Worm (Caenorhabditis elegans) whole organism, young adult: ENCODE data around the gene F27B10.1.
"Not testable (repeated sequence)": the region's sequence is repeated elsewhere in the genome, so short reads cannot be mapped to it uniquely, and the experiment has no call there.

Experiments
- B0019.2 ChIP-seq: fragments of 200-800 bp; sonication (Bioruptor generic); conservative IDR thresholded peaks from 2 replicates; pipeline ENCODE4 v1.3.6; 2022; ENCODE audit warnings: missing genetic modification reagents, missing genetic modification characterization, missing compliant biosample characterization
- B0261.1 ChIP-seq: sonication (generic microtip); optimal IDR thresholded peaks from 2 replicates; lab custom pipeline; 2016; ENCODE audit warnings: mild to moderate bottlenecking, missing genetic modification characterization, moderate library complexity, missing compliant biosample characterization
- B0336.3 ChIP-seq: fragments of 200-800 bp; sonication (Bioruptor generic); IDR thresholded peaks from 2 replicates; pipeline ENCODE4 v1.3.6; 2022; ENCODE audit warnings: missing genetic modification characterization, missing compliant biosample characterization
- C17E4.6 ChIP-seq: fragments of 200-800 bp; sonication (Bioruptor generic); IDR thresholded peaks from 2 replicates; pipeline ENCODE4 v1.3.6; 2022; ENCODE audit warnings: missing genetic modification reagents, missing genetic modification characterization, missing compliant biosample characterization
- F23B12.7 ChIP-seq: sonication (generic microtip); optimal IDR thresholded peaks from 2 replicates; lab custom pipeline; 2017; ENCODE audit warnings: missing genetic modification characterization, mild to moderate bottlenecking, missing compliant biosample characterization, antibody characterized with exemption, moderate library complexity; ENCODE audit not compliant: insufficient read depth
- F37B4.10 ChIP-seq: fragments of 200-800 bp; sonication (Bioruptor generic); IDR thresholded peaks from 2 replicates; pipeline ENCODE4 v1.3.6; 2022; ENCODE audit warnings: missing genetic modification characterization, missing compliant biosample characterization
- F52B5.7 ChIP-seq: sonication (generic microtip); optimal IDR thresholded peaks from 2 replicates; lab custom pipeline; 2016; ENCODE audit warnings: mild to moderate bottlenecking, missing genetic modification characterization, missing compliant biosample characterization
- K11D2.4 ChIP-seq: fragments of 200-800 bp; sonication (Bioruptor generic); IDR thresholded peaks from 2 replicates; pipeline ENCODE4 v1.3.6; 2022; ENCODE audit warnings: missing genetic modification reagents, missing genetic modification characterization, missing compliant biosample characterization
- K12H6.12 ChIP-seq: fragments of 200-800 bp; sonication (Bioruptor generic); optimal IDR thresholded peaks from 2 replicates; lab custom pipeline; 2018; ENCODE audit warnings: mild to moderate bottlenecking, missing genetic modification characterization, missing compliant biosample characterization
- T26A5.8 ChIP-seq: sonication (generic microtip); optimal IDR thresholded peaks from 2 replicates; lab custom pipeline; 2016; ENCODE audit warnings: missing genetic modification characterization, missing compliant biosample characterization
- Y79H2A.3 ChIP-seq: fragments of 200-800 bp; sonication (Bioruptor generic); conservative IDR thresholded peaks from 2 replicates; pipeline ENCODE4 v1.3.6; 2022; ENCODE audit warnings: missing genetic modification reagents, missing genetic modification characterization, missing compliant biosample characterization
- ZK185.1 ChIP-seq: sonication (generic microtip); optimal IDR thresholded peaks from 2 replicates; lab custom pipeline; 2016; ENCODE audit warnings: mild to moderate bottlenecking, missing genetic modification characterization, missing compliant biosample characterization; ENCODE audit not compliant: poor library complexity, severe bottlenecking
- ama-1 ChIP-seq, 3 experiments: fragments of 150-350 bp in 1 of 3; sonication (generic microtip) in 2 of 3; optimal IDR thresholded peaks; 2 replicates each; lab custom pipeline; 2014 to 2018; ENCODE audit warnings: missing biosample characterization in 2 of 3, missing genetic modification characterization in 2 of 3, missing genetic modification reagents in 2 of 3
- aptf-3 ChIP-seq: fragments of 200-800 bp; sonication (Bioruptor generic); IDR thresholded peaks from 2 replicates; pipeline ENCODE4 v1.3.6; 2022; ENCODE audit warnings: missing genetic modification characterization, missing compliant biosample characterization
- atf-7 ChIP-seq: sonication (generic microtip); optimal IDR thresholded peaks from 2 replicates; lab custom pipeline; 2017; ENCODE audit warnings: mild to moderate bottlenecking, missing genetic modification characterization, missing compliant biosample characterization
- athp-1 ChIP-seq: sonication (generic microtip); optimal IDR thresholded peaks from 2 replicates; lab custom pipeline; 2017; ENCODE audit warnings: mild to moderate bottlenecking, missing genetic modification characterization, missing compliant biosample characterization
- attf-5 ChIP-seq: fragments of 200-800 bp; sonication (Bioruptor generic); optimal IDR thresholded peaks from 2 replicates; lab custom pipeline; 2018; ENCODE audit warnings: mild to moderate bottlenecking, missing genetic modification characterization, missing compliant biosample characterization
- bed-1 ChIP-seq: fragments of 200-800 bp; sonication (Bioruptor generic); IDR thresholded peaks from 2 replicates; pipeline ENCODE4 v1.3.6; 2022; ENCODE audit warnings: missing genetic modification reagents, missing genetic modification characterization, missing compliant biosample characterization
- ceh-100 ChIP-seq: fragments of 200-800 bp; sonication (Bioruptor generic); IDR thresholded peaks from 2 replicates; pipeline ENCODE4 v1.3.6; 2022; ENCODE audit warnings: missing genetic modification reagents, missing genetic modification characterization, missing compliant biosample characterization
- ceh-40 ChIP-seq: fragments of 200-800 bp; sonication (Bioruptor generic); IDR thresholded peaks from 2 replicates; pipeline ENCODE4 v1.3.6; 2022; ENCODE audit warnings: missing genetic modification characterization, missing compliant biosample characterization
- ceh-79 ChIP-seq: sonication (generic microtip); optimal IDR thresholded peaks from 2 replicates; lab custom pipeline; 2017; ENCODE audit warnings: mild to moderate bottlenecking, missing genetic modification characterization, missing compliant biosample characterization
- ceh-91 ChIP-seq: fragments of 200-800 bp; sonication (Bioruptor generic); IDR thresholded peaks from 2 replicates; pipeline ENCODE4 v1.3.6; 2022; ENCODE audit warnings: missing genetic modification reagents, missing genetic modification characterization, missing compliant biosample characterization
- ekl-4 ChIP-seq: fragments of 200-800 bp; sonication (Bioruptor generic); IDR thresholded peaks from 2 replicates; pipeline ENCODE4 v1.3.6; 2022; ENCODE audit warnings: missing genetic modification reagents, missing genetic modification characterization, missing compliant biosample characterization
- fkh-3 ChIP-seq: sonication (generic microtip); optimal IDR thresholded peaks from 2 replicates; lab custom pipeline; 2016; ENCODE audit warnings: mild to moderate bottlenecking, missing genetic modification characterization, missing compliant biosample characterization
- gei-17 ChIP-seq: fragments of 200-800 bp; sonication (Bioruptor generic); optimal IDR thresholded peaks from 2 replicates; lab custom pipeline; 2018; ENCODE audit warnings: mild to moderate bottlenecking, missing genetic modification characterization, missing compliant biosample characterization
- hmg-20 ChIP-seq: fragments of 200-800 bp; sonication (Bioruptor generic); IDR thresholded peaks from 2 replicates; pipeline ENCODE4 v1.3.6; 2022; ENCODE audit warnings: missing genetic modification reagents, missing genetic modification characterization, missing compliant biosample characterization
- hsf-1 ChIP-seq: fragments of 200-800 bp; sonication (Bioruptor generic); IDR thresholded peaks from 2 replicates; pipeline ENCODE4 v1.3.6; 2022; ENCODE audit warnings: missing genetic modification reagents, missing genetic modification characterization, missing compliant biosample characterization
- lin-54 ChIP-seq: fragments of 200-800 bp; sonication (Bioruptor generic); optimal IDR thresholded peaks from 2 replicates; lab custom pipeline; 2018; ENCODE audit warnings: mild to moderate bottlenecking, missing genetic modification characterization, missing compliant biosample characterization
- madf-6 ChIP-seq: fragments of 200-800 bp; sonication (Bioruptor generic); IDR thresholded peaks from 2 replicates; pipeline ENCODE4 v1.3.6; 2022; ENCODE audit warnings: missing genetic modification reagents, missing genetic modification characterization, missing compliant biosample characterization
- mcd-1 ChIP-seq: fragments of 200-800 bp; sonication (Bioruptor generic); IDR thresholded peaks from 2 replicates; pipeline ENCODE4 v1.3.6; 2022; ENCODE audit warnings: missing genetic modification reagents, missing genetic modification characterization, missing compliant biosample characterization
- nfyb-1 ChIP-seq: fragments of 200-800 bp; sonication (Bioruptor generic); IDR thresholded peaks from 2 replicates; pipeline ENCODE4 v1.3.6; 2022; ENCODE audit warnings: missing genetic modification reagents, missing genetic modification characterization, missing compliant biosample characterization
- nhr-120 ChIP-seq: fragments of 200-800 bp; sonication (Bioruptor generic); IDR thresholded peaks from 2 replicates; pipeline ENCODE4 v1.3.6; 2022; ENCODE audit warnings: missing genetic modification characterization, missing compliant biosample characterization
- pbrm-1 ChIP-seq: fragments of 200-800 bp; sonication (Bioruptor generic); IDR thresholded peaks from 2 replicates; pipeline ENCODE4 v1.3.6; 2022; ENCODE audit warnings: missing genetic modification reagents, missing genetic modification characterization, missing compliant biosample characterization
- rcor-1 ChIP-seq: fragments of 200-800 bp; sonication (Bioruptor generic); IDR thresholded peaks from 2 replicates; pipeline ENCODE4 v1.3.6; 2022; ENCODE audit warnings: missing genetic modification reagents, missing genetic modification characterization, missing compliant biosample characterization
- sea-2 ChIP-seq: fragments of 200-800 bp; sonication (Bioruptor generic); IDR thresholded peaks from 2 replicates; pipeline ENCODE4 v1.3.6; 2022; ENCODE audit warnings: missing genetic modification characterization, missing compliant biosample characterization
- snpc-1.1 ChIP-seq: sonication (generic microtip); optimal IDR thresholded peaks from 2 replicates; lab custom pipeline; 2017; ENCODE audit warnings: missing genetic modification characterization, mild to moderate bottlenecking, missing compliant biosample characterization, antibody characterized with exemption, moderate library complexity, missing genotype, missing genetic modification reagents; ENCODE audit not compliant: insufficient read depth
- snpc-1.3 ChIP-seq: sonication (generic microtip); optimal IDR thresholded peaks from 2 replicates; lab custom pipeline; 2017; ENCODE audit warnings: missing genetic modification characterization, mild to moderate bottlenecking, missing compliant biosample characterization, antibody characterized with exemption, moderate library complexity, missing genotype, missing genetic modification reagents; ENCODE audit not compliant: insufficient read depth
- snpc-3.4 ChIP-seq: sonication (generic microtip); optimal IDR thresholded peaks from 2 replicates; lab custom pipeline; 2017; ENCODE audit warnings: missing genetic modification characterization, mild to moderate bottlenecking, missing compliant biosample characterization, antibody characterized with exemption, moderate library complexity, missing genotype, missing genetic modification reagents
- zim-3 ChIP-seq: sonication (generic microtip); optimal IDR thresholded peaks from 2 replicates; lab custom pipeline; 2017; ENCODE audit warnings: mild to moderate bottlenecking, missing genetic modification characterization, moderate library complexity, missing compliant biosample characterization
- ztf-28 ChIP-seq: fragments of 200-800 bp; sonication (Bioruptor generic); IDR thresholded peaks from 2 replicates; pipeline ENCODE4 v1.3.6; 2022; ENCODE audit warnings: missing genetic modification reagents, missing genetic modification characterization, missing compliant biosample characterization
- ztf-6 ChIP-seq: fragments of 200-800 bp; sonication (Bioruptor generic); IDR thresholded peaks from 2 replicates; pipeline ENCODE4 v1.3.6; 2022; ENCODE audit warnings: missing genetic modification reagents, missing genetic modification characterization, missing compliant biosample characterization

The F27B10.1 gene

DNA sequence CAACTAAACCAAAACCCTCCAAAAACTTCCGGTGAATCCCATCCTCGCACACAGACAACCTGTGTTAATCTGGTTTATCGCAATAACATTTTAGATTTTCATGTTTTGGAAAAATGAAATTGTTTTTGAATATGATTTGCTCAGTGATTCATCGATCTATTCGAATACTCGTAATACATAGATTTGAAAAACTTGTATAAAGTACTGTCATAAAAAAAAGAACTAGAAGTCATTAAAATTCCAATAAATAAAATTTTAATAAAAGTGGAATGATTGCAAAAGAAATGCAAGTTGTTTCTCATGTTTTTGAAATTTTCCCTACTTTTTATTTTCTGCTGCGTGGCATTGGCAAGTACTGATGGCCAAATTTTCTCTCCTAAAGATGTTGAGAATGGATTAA, 17.8 kb upstream of the F27B10.1 start, which contains the start of gene spig-8:
Gene spig-8 (plus strand): TSS at position 301 of the 400 bp plus-strand sequence.
- TF ChIP-seq F23B12.7 (tag; lab: Kevin White, UChicago) (no peak), ceh-40 (GFP tag; lab: Robert Waterston, UW) (no peak), ZK185.1 (tag; lab: Kevin White, UChicago) (no peak), snpc-1.1 (tag; lab: Kevin White, UChicago) (no peak), hmg-20 (no peak), snpc-3.4 (tag; lab: Kevin White, UChicago) (no peak), T26A5.8 (tag; lab: Kevin White, UChicago) (no peak), pbrm-1 (GFP tag; lab: Robert Waterston, UW) (no peak), ceh-79 (tag; lab: Kevin White, UChicago) (no peak), C17E4.6 (GFP tag; lab: Robert Waterston, UW) (no peak)
- TF ChIP-seq, all 124 proteins: peak for 0

DNA sequence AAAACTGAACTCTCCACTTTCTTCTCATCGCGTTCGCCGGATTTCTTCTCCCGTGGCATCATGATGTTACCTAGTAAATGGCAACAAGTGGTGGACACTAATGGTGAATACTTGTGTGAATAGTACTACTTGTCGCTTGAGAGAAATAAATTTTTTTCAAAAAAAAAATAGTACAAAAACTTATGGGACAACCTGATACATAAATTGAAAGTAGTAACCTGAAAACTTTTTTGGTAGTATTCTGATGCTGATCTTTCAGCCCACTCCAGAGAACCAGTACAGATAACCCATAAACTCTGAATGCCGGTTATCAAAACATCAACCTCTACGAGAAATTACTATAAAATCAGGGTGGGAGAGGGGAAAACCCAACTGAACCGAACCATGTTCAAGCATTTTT, 14.6 kb upstream of the F27B10.1 start, which contains the start of gene Y57E12AL.2:
Gene Y57E12AL.2 (plus strand): TSS at position 301 of the 400 bp plus-strand sequence.
- TF ChIP-seq B0261.1 (tag; lab: Kevin White, UChicago); atf-7 (tag; lab: Kevin White, UChicago); ztf-28 (GFP tag; lab: Robert Waterston, UW): not testable (repeated sequence)

DNA sequence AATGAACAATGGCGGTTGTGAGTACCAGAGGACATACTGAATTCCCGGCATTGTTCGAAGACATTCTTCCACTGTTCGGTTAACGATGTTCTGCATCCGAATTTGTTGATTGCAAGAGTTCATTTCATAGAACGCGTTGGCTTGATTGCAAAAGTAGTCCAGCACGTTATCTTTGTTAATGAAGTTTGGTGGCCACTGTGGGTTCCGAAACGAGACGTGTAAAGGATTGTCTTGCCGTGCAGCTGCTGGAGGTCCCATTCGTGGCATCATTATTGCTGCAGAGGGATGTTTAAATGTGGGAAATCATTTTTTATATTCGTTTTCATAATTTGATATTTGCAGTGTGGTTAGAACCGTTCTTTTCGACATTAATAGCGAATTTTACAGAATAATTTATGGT, 13.1 kb upstream of the F27B10.1 start, which contains the start of gene mdt-6:
Gene mdt-6 (minus strand): TSS at position 275 of the 400 bp plus-strand sequence.
- TF ChIP-seq nfyb-1 (GFP tag; lab: Robert Waterston, UW) (no peak), K11D2.4 (GFP tag; lab: Robert Waterston, UW) (no peak), rcor-1 (GFP tag; lab: Robert Waterston, UW) (no peak), ceh-91 (GFP tag; lab: Robert Waterston, UW) (no peak), ztf-6 (GFP tag; lab: Robert Waterston, UW) (no peak), mcd-1 (GFP tag; lab: Robert Waterston, UW) (no peak), B0019.2 (GFP tag; lab: Robert Waterston, UW) (no peak), sea-2 (no peak), gei-17 (GFP tag; lab: Kevin White, UChicago) (no peak), zim-3 (tag; lab: Kevin White, UChicago) (no peak), snpc-1.3 (no peak), attf-5 (GFP tag; lab: Kevin White, UChicago) (no peak), ama-1 (optimal IDR thresholded peaks at IDR 0.05; lab: Kevin White, UChicago) (no peak), ama-1 (GFP tag; optimal IDR thresholded peaks at IDR 0.05; lab: Kevin White, UChicago) (no peak), F37B4.10 (GFP tag; lab: Robert Waterston, UW) (no peak), hsf-1 (GFP tag; lab: Robert Waterston, UW) (0 out of 2 replicates have a peak, but pooled peaks have one; percentile 31), K12H6.12 (tag; lab: Kevin White, UChicago) (no peak), lin-54 (GFP tag; lab: Kevin White, UChicago) (peak; percentile 18), F52B5.7 (no peak), bed-1 (no peak), B0336.3 (GFP tag; lab: Robert Waterston, UW) (peak; percentile 53), nhr-120 (GFP tag; lab: Robert Waterston, UW) (no peak), atf-7 (tag; lab: Kevin White, UChicago) (no peak), T26A5.8 (tag; lab: Kevin White, UChicago) (no peak), aptf-3 (GFP tag; lab: Robert Waterston, UW) (no peak), madf-6 (GFP tag; lab: Robert Waterston, UW) (peak; percentile 51; the same call in 1 of the 2 replicates), Y79H2A.3 (GFP tag; lab: Robert Waterston, UW) (no peak), ceh-100 (no peak), athp-1 (no peak), ekl-4 (GFP tag; lab: Robert Waterston, UW) (peak; percentile 13; the same call in 1 of the 2 replicates), fkh-3 (no peak)
